Worm (Caenorhabditis elegans) whole organism, young adult: Measurements from ENCODE around the gene lido-14.

ENCODE experiments used
- B0261.1 ChIP-seq: sonication (generic microtip); optimal IDR thresholded peaks from 2 replicates; lab custom pipeline; 2016; ENCODE audit warnings: mild to moderate bottlenecking, missing genetic modification characterization, moderate library complexity, missing compliant biosample characterization
- F22D6.2 ChIP-seq: sonication (generic microtip); optimal IDR thresholded peaks from 2 replicates; lab custom pipeline; 2016; ENCODE audit warnings: mild to moderate bottlenecking, missing genetic modification characterization, missing compliant biosample characterization
- F33H1.4 ChIP-seq: fragments of 200-800 bp; sonication (Bioruptor generic); IDR thresholded peaks from 2 replicates; pipeline ENCODE4 v1.3.6; 2022; ENCODE audit warnings: missing genetic modification reagents, missing genetic modification characterization, missing compliant biosample characterization
- F57A8.1 ChIP-seq: fragments of 200-800 bp; sonication (Bioruptor generic); optimal IDR thresholded peaks from 2 replicates; lab custom pipeline; 2018; ENCODE audit warnings: mild to moderate bottlenecking, missing genetic modification characterization, moderate library complexity, missing compliant biosample characterization
- Y53F4B.3 ChIP-seq: fragments of 200-800 bp; sonication (Bioruptor generic); IDR thresholded peaks from 2 replicates; pipeline ENCODE4 v1.3.6; 2022; ENCODE audit warnings: missing genetic modification reagents, missing genetic modification characterization, missing compliant biosample characterization
- Y56A3A.18 ChIP-seq: fragments of 200-800 bp; sonication (Bioruptor generic); IDR thresholded peaks from 2 replicates; pipeline ENCODE4 v1.3.6; 2022; ENCODE audit warnings: missing genetic modification reagents, missing genetic modification characterization, missing compliant biosample characterization
- Y95B8A.8 ChIP-seq: fragments of 200-800 bp; sonication (Bioruptor generic); IDR thresholded peaks from 2 replicates; pipeline ENCODE4 v1.3.6; 2022; ENCODE audit warnings: missing genetic modification reagents, missing genetic modification characterization, missing compliant biosample characterization
- cebp-1 ChIP-seq, 2 experiments: fragments of 200-800 bp in 1 of 2; sonication (Bioruptor generic) in 1 of 2; sonication (generic microtip) in 1 of 2; IDR thresholded peaks in 1 of 2; optimal IDR thresholded peaks in 1 of 2; 2 replicates each; pipeline versions ENCODE4 v1.3.6 to Lab custom; 2017 to 2022; ENCODE audit warnings: missing compliant biosample characterization in 2 of 2, missing genetic modification characterization in 2 of 2, mild to moderate bottlenecking in 1 of 2, missing genetic modification reagents in 1 of 2, moderate library complexity in 1 of 2
- cebp-2 ChIP-seq: fragments of 200-800 bp; sonication (Bioruptor generic); IDR thresholded peaks from 2 replicates; pipeline ENCODE4 v1.3.6; 2022; ENCODE audit warnings: missing genetic modification characterization, missing compliant biosample characterization
- ceh-100 ChIP-seq: fragments of 200-800 bp; sonication (Bioruptor generic); IDR thresholded peaks from 2 replicates; pipeline ENCODE4 v1.3.6; 2022; ENCODE audit warnings: missing genetic modification reagents, missing genetic modification characterization, missing compliant biosample characterization
- ceh-27 ChIP-seq: fragments of 200-800 bp; sonication (Bioruptor generic); optimal IDR thresholded peaks from 2 replicates; lab custom pipeline; 2018; ENCODE audit warnings: mild to moderate bottlenecking, missing genetic modification characterization, moderate library complexity, missing compliant biosample characterization
- chd-7 ChIP-seq: sonication (generic microtip); optimal IDR thresholded peaks from 2 replicates; lab custom pipeline; 2016; ENCODE audit warnings: mild to moderate bottlenecking, missing genetic modification characterization, moderate library complexity, missing compliant biosample characterization
- die-1 ChIP-seq: sonication (generic microtip); optimal IDR thresholded peaks from 2 replicates; lab custom pipeline; 2016; ENCODE audit warnings: missing genotype, mild to moderate bottlenecking, missing genetic modification characterization, missing compliant biosample characterization
- efl-1 ChIP-seq: fragments of 150-350 bp; optimal IDR thresholded peaks from 2 replicates; lab custom pipeline; 2014; ENCODE audit warnings: missing biosample characterization, missing genetic modification reagents, missing genetic modification characterization
- egl-18 ChIP-seq: fragments of 200-800 bp; sonication (Bioruptor generic); IDR thresholded peaks from 2 replicates; pipeline ENCODE4 v1.3.6; 2022; ENCODE audit warnings: missing genetic modification reagents, missing genetic modification characterization, missing compliant biosample characterization
- ets-4 ChIP-seq: fragments of 200-800 bp; sonication (Bioruptor generic); optimal IDR thresholded peaks from 2 replicates; lab custom pipeline; 2018; ENCODE audit warnings: mild to moderate bottlenecking, missing genetic modification characterization, missing compliant biosample characterization
- fkh-3 ChIP-seq: sonication (generic microtip); optimal IDR thresholded peaks from 2 replicates; lab custom pipeline; 2016; ENCODE audit warnings: mild to moderate bottlenecking, missing genetic modification characterization, missing compliant biosample characterization
- him-1 ChIP-seq: sonication (generic microtip); optimal IDR thresholded peaks from 2 replicates; lab custom pipeline; 2016; ENCODE audit warnings: missing genotype, missing genetic modification reagents, missing genetic modification characterization, missing compliant biosample characterization
- hlh-12 ChIP-seq: sonication (generic microtip); optimal IDR thresholded peaks from 2 replicates; lab custom pipeline; 2016; ENCODE audit warnings: missing genetic modification characterization, missing compliant biosample characterization
- hlh-26 ChIP-seq: fragments of 200-800 bp; sonication (Bioruptor generic); conservative IDR thresholded peaks from 2 replicates; pipeline ENCODE4 v1.3.6; 2022; ENCODE audit warnings: missing genetic modification reagents, missing genetic modification characterization, missing compliant biosample characterization
- let-526 ChIP-seq: fragments of 200-800 bp; sonication (Bioruptor generic); IDR thresholded peaks from 2 replicates; pipeline ENCODE4 v1.3.6; 2022; ENCODE audit warnings: missing genetic modification reagents, missing genetic modification characterization, missing compliant biosample characterization
- lin-26 ChIP-seq: fragments of 200-800 bp; sonication (Bioruptor generic); IDR thresholded peaks from 2 replicates; pipeline ENCODE4 v1.3.6; 2022; ENCODE audit warnings: missing genetic modification reagents, missing genetic modification characterization, missing compliant biosample characterization
- mcd-1 ChIP-seq: fragments of 200-800 bp; sonication (Bioruptor generic); IDR thresholded peaks from 2 replicates; pipeline ENCODE4 v1.3.6; 2022; ENCODE audit warnings: missing genetic modification reagents, missing genetic modification characterization, missing compliant biosample characterization
- mel-28 ChIP-seq: sonication (generic microtip); optimal IDR thresholded peaks from 2 replicates; lab custom pipeline; 2016; ENCODE audit warnings: borderline replicate concordance, mild to moderate bottlenecking, missing genetic modification characterization, missing compliant biosample characterization
- nhr-80 ChIP-seq: sonication (generic microtip); optimal IDR thresholded peaks from 2 replicates; lab custom pipeline; 2016; ENCODE audit warnings: missing genetic modification characterization, missing compliant biosample characterization
- pbrm-1 ChIP-seq: fragments of 200-800 bp; sonication (Bioruptor generic); IDR thresholded peaks from 2 replicates; pipeline ENCODE4 v1.3.6; 2022; ENCODE audit warnings: missing genetic modification reagents, missing genetic modification characterization, missing compliant biosample characterization
- pha-4 ChIP-seq: fragments of 150-350 bp; sonication (generic microtip); optimal IDR thresholded peaks from 2 replicates; lab custom pipeline; 2014; ENCODE audit warnings: missing biosample characterization, missing genetic modification reagents, missing genetic modification characterization
- rcor-1 ChIP-seq: fragments of 200-800 bp; sonication (Bioruptor generic); IDR thresholded peaks from 2 replicates; pipeline ENCODE4 v1.3.6; 2022; ENCODE audit warnings: missing genetic modification reagents, missing genetic modification characterization, missing compliant biosample characterization
- rec-8 ChIP-seq, 2 experiments: sonication (generic microtip); optimal IDR thresholded peaks; 2 replicates each; lab custom pipeline; 2016; ENCODE audit warnings: mild to moderate bottlenecking in 2 of 2, missing genetic modification characterization in 2 of 2, missing genetic modification reagents in 2 of 2, missing genotype in 2 of 2, missing biosample characterization in 1 of 2, missing compliant biosample characterization in 1 of 2, moderate library complexity in 1 of 2
- rpc-1 ChIP-seq, 2 experiments: fragments of 150-350 bp in 1 of 2; sonication (generic microtip) in 1 of 2; optimal IDR thresholded peaks; 2 replicates each; lab custom pipeline; 2014 to 2018; ENCODE audit warnings: missing biosample characterization in 1 of 2, missing genetic modification characterization in 1 of 2, missing genetic modification reagents in 1 of 2, missing genotype in 1 of 2
- sea-2 ChIP-seq: fragments of 200-800 bp; sonication (Bioruptor generic); IDR thresholded peaks from 2 replicates; pipeline ENCODE4 v1.3.6; 2022; ENCODE audit warnings: missing genetic modification characterization, missing compliant biosample characterization
- snpc-3.4 ChIP-seq: sonication (generic microtip); optimal IDR thresholded peaks from 2 replicates; lab custom pipeline; 2017; ENCODE audit warnings: missing genetic modification characterization, mild to moderate bottlenecking, missing compliant biosample characterization, antibody characterized with exemption, moderate library complexity, missing genotype, missing genetic modification reagents
- snpc-4 ChIP-seq, 5 experiments: fragments of 150-350 bp in 1 of 5; sonication (generic microtip) in 4 of 5; optimal IDR thresholded peaks; 2 replicates each; lab custom pipeline; 2014 to 2018; ENCODE audit warnings: missing genetic modification characterization in 5 of 5, missing biosample characterization in 3 of 5, antibody characterized with exemption in 2 of 5, mild to moderate bottlenecking in 2 of 5, missing compliant biosample characterization in 2 of 5, missing genotype in 2 of 5, moderate library complexity in 2 of 5, missing genetic modification reagents in 1 of 5
- tbp1 ChIP-seq: fragments of 200-800 bp; sonication (Bioruptor generic); optimal IDR thresholded peaks from 2 replicates; lab custom pipeline; 2018; ENCODE audit warnings: mild to moderate bottlenecking, missing genetic modification characterization, missing compliant biosample characterization
- tbx-9 ChIP-seq: sonication (generic microtip); optimal IDR thresholded peaks from 2 replicates; lab custom pipeline; 2016; ENCODE audit warnings: borderline replicate concordance, missing genetic modification characterization, inconsistent platforms, missing compliant biosample characterization
- xnd-1 ChIP-seq: sonication (generic microtip); optimal IDR thresholded peaks from 2 replicates; lab custom pipeline; 2016; ENCODE audit warnings: missing genotype, missing genetic modification reagents, missing genetic modification characterization, missing compliant biosample characterization
- zfh-2 ChIP-seq: fragments of 200-800 bp; sonication (Bioruptor generic); conservative IDR thresholded peaks from 2 replicates; pipeline ENCODE4 v1.3.6; 2022; ENCODE audit warnings: missing genetic modification reagents, missing genetic modification characterization, missing compliant biosample characterization
- ztf-26 ChIP-seq: sonication (generic microtip); optimal IDR thresholded peaks from 2 replicates; lab custom pipeline; 2017; ENCODE audit warnings: missing genetic modification characterization, missing compliant biosample characterization

lido-14 gene

DNA sequence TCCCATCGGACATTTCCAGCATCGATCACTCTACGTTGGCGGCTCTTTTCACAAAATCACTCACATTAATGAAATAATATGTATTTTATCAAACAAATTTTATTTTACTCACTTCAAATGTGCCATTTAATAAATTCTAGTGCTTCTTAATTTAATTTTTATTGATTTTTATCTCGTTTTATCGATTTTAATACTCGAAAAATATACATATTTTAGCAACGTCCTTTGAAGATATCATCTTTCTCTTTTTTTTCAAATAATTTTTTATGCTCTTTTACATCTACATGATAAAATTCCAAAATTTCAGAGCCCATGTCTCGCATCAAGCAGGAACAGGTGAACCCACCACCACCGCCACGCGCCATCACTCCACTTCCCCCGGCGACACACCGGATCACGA is at the start of gene lido-14, which contains the start of gene bath-27:
Gene lido-14 (plus strand): TSS at position 301 of the 400 bp plus-strand sequence.
Gene bath-27 (plus strand): TSS at position 306 of the 400 bp plus-strand sequence.
- TF ChIP-seq xnd-1 (tag; lab: Kevin White, UChicago) = no peak
- TF ChIP-seq pbrm-1 (GFP tag; lab: Robert Waterston, UW) = no peak
- TF ChIP-seq F22D6.2 (tag; lab: Kevin White, UChicago) = no peak
- TF ChIP-seq mel-28 (tag; lab: Kevin White, UChicago) = no peak
- TF ChIP-seq egl-18 (GFP tag; lab: Robert Waterston, UW) = no peak
- TF ChIP-seq ztf-26 = no peak
- no peak for TF ChIP-seq rec-8 (tag; optimal IDR thresholded peaks at IDR 0.05; lab: Kevin White, UChicago)
- TF ChIP-seq ceh-100 (GFP tag; lab: Robert Waterston, UW) = no peak
- TF ChIP-seq Y56A3A.18 (GFP tag; lab: Robert Waterston, UW) = no peak
- TF ChIP-seq snpc-3.4 (tag; lab: Kevin White, UChicago) = no peak
- TF ChIP-seq F33H1.4 (GFP tag; lab: Robert Waterston, UW) = no peak
- no peak for TF ChIP-seq ets-4 (GFP tag; lab: Kevin White, UChicago)
- TF ChIP-seq, all 124 proteins: peak for 0

DNA sequence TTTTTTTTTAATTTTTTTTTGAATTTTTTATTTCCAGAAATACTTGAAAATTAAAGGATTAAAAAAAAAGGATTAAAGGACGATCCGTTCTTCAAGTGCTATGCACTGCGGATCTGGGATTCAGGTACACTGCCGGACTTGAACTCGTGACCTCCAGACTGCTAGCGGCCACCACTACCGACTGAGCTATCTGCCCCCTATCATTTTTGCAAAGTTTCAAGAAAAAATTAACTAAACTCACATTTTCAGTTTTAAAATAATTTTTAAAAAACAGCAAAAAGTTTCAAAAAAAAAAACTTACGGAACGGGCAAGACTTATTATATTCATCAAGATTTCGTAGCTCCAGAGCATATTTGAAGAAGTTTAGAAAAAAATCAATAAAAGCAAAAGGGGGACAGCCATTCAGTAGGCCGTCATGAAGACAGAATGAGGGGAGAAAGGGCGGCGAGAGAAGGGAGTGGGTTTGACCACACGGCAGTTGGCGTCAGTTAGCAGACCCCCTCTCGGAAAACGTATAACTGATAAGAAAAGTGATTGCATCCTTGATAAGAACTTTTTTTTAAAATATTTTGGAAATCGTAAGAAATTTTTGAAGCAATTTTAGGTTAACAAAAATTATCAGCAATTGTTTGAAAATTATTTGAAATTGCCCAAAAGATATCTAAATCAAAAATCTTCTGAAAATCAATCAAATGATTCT is 47.8 kb upstream of the lido-14 start:
- TF ChIP-seq zfh-2 (GFP tag; lab: Robert Waterston, UW) (no peak), lin-26 (no peak), tbp1 (GFP tag; lab: Kevin White, UChicago) (peak; percentile 65), B0261.1 (tag; lab: Kevin White, UChicago) (peak; percentile 19), him-1 (tag; lab: Kevin White, UChicago) (peak; percentile 4), nhr-80 (peak; percentile 41), rpc-1 (optimal IDR thresholded peaks at IDR 0.05; lab: Kevin White, UChicago) (peak; percentile 31), rpc-1 (tag; optimal IDR thresholded peaks at IDR 0.05; lab: Kevin White, UChicago) (peak; percentile 73)

DNA sequence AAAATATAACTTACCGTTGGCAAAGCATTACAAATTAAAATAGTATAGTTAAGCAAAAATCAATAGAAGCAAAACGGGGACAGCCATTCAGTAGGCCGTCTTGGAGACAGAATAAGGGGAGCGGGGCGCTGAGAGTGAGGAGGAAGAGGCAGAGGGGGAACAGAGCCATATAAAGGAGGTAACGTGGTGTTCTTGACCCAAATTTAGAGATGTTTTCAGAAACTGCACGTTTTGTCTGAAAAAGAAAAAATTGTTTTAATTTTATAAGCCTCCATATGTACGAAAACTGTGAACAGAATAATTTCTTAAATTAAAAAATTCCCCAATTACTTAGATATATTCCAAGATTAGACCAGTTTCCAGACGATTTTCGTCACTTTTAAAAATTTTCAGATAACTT is 45.5 kb upstream of the lido-14 start, which contains the start of gene F39E9.6:
Gene F39E9.6 (minus strand): TSS at position 101 of the 400 bp plus-strand sequence.
- TF ChIP-seq chd-7 (tag; lab: Kevin White, UChicago) = no peak
- no peak for TF ChIP-seq sea-2 (GFP tag; lab: Robert Waterston, UW)

DNA sequence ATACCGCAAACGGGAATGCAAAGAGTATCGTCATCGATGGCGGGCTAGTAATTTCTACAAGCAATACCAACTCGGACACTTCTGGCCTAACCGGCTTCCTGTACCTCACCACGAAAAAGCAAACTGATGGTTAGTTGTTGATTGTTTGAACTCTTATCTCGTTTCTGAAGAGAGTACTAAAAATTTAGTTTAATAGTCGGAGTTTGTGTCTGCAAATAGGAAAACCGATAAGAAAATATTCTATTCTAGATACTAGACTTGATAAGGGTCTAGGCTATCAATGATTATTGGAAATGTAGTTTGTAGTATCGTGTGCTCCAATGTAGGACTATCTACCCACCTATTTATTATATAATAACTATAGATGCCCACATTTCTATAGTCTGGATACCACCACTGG is 40.1 kb upstream of the lido-14 start:
- TF ChIP-seq nhr-80 = peak; percentile 29
- TF ChIP-seq die-1 (tag; lab: Kevin White, UChicago) = no peak

DNA sequence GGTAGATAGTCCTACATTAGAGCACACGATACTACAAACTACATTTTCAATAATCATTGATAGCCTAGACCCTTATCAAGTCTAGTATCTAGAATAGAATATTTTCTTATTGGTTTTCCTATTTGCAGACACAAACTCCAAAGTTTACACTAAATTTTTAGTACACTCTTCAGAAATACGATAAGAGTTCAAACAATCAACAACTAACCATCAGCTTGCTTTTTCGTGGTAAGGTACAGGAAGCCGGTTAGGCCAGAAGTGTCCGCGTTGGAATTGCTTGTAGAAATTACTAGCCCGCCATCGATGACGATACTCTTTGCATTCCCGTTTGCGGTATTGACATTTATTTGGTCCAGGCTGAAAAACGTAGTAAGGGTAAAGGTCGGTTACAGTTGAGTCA is 36.7 kb upstream of the lido-14 start, which contains the start of gene Y46D2A.1:
Gene Y46D2A.1 (plus strand): TSS at position 301 of the 400 bp plus-strand sequence.
- TF ChIP-seq hlh-26 = no peak
- no peak for TF ChIP-seq mcd-1 (GFP tag; lab: Robert Waterston, UW)
- TF ChIP-seq rcor-1 (GFP tag; lab: Robert Waterston, UW) = no peak
- TF ChIP-seq F57A8.1 (GFP tag; lab: Kevin White, UChicago) = no peak
- TF ChIP-seq Y95B8A.8 (GFP tag; lab: Robert Waterston, UW) = no peak
- no peak for TF ChIP-seq efl-1 (GFP tag; lab: Kevin White, UChicago)
- no peak for TF ChIP-seq hlh-12 (tag; lab: Kevin White, UChicago)
- TF ChIP-seq tbx-9 (tag; lab: Kevin White, UChicago) = no peak
- TF ChIP-seq cebp-1 (GFP tag; IDR thresholded peaks at IDR 0.05; lab: Robert Waterston, UW) = no peak
- no peak for TF ChIP-seq cebp-1 (tag; optimal IDR thresholded peaks at IDR 0.05; lab: Kevin White, UChicago)
- TF ChIP-seq pha-4 (tag; lab: Kevin White, UChicago) = no peak
- no peak for TF ChIP-seq ceh-27 (GFP tag; lab: Kevin White, UChicago)
- no peak for TF ChIP-seq fkh-3 (tag; lab: Kevin White, UChicago)
- no peak for TF ChIP-seq let-526 (GFP tag; lab: Robert Waterston, UW)
- no peak for TF ChIP-seq snpc-4 (GFP tag; optimal IDR thresholded peaks at IDR 0.05; lab: Kevin White, UChicago)
- TF ChIP-seq snpc-4 (tag; optimal IDR thresholded peaks at IDR 0.05; lab: Kevin White, UChicago) = no peak
- TF ChIP-seq Y53F4B.3 (GFP tag; lab: Robert Waterston, UW) = no peak
- no peak for TF ChIP-seq rpc-1 (optimal IDR thresholded peaks at IDR 0.05; lab: Kevin White, UChicago)
- TF ChIP-seq rpc-1 (tag; optimal IDR thresholded peaks at IDR 0.05; lab: Kevin White, UChicago) = no peak
- no peak for TF ChIP-seq cebp-2
